Fruit fly (Drosophila melanogaster) whole organism: ENCODE results near the gene CG18135.

Experiments
- CG8478 ChIP-seq: fragments of >200 bp; optimal IDR thresholded peaks from 2 replicates; lab custom pipeline; 2018; ENCODE audit warnings: inconsistent platforms
- Dll ChIP-seq: fragments of >200 bp; optimal IDR thresholded peaks from 2 replicates; lab custom pipeline; 2017
- EcR ChIP-seq, 2 experiments: fragments of >200 bp; optimal IDR thresholded peaks; 2 replicates each; lab custom pipeline; 2017; ENCODE audit warnings: missing biosample characterization in 2 of 2, missing genetic modification characterization in 2 of 2, missing genetic modification reagents in 2 of 2

- TF ChIP-seq CG8478 (lab: Kevin White, UChicago) = no peak
- TF ChIP-seq EcR (GFP tag; optimal IDR thresholded peaks at IDR 0.05; lab: Kevin White, UChicago) = no peak
- TF ChIP-seq Dll = no peak
These were observed 18.7 kb upstream of the CG18135 start for dm6 chr3L:19016805-19017161.
